Worm (Caenorhabditis elegans) whole organism, L3 larva: ENCODE data around the gene mob-2.

Source experiments
- R02D3.7 ChIP-seq: fragments of 150-350 bp; optimal IDR thresholded peaks from 2 replicates; lab custom pipeline; 2014; ENCODE audit warnings: missing biosample characterization, missing genetic modification characterization
- ceh-82 ChIP-seq: fragments of 150-350 bp; optimal IDR thresholded peaks from 2 replicates; lab custom pipeline; 2014; ENCODE audit warnings: missing biosample characterization, missing genetic modification characterization
- nhr-11 ChIP-seq: fragments of 150-350 bp; optimal IDR thresholded peaks from 2 replicates; lab custom pipeline; 2014; ENCODE audit warnings: missing biosample characterization, missing genetic modification characterization
- nhr-12 ChIP-seq: fragments of 150-350 bp; optimal IDR thresholded peaks from 2 replicates; lab custom pipeline; 2014; ENCODE audit warnings: missing biosample characterization, missing genetic modification characterization
- ztf-11 ChIP-seq: fragments of 150-350 bp; optimal IDR thresholded peaks from 2 replicates; lab custom pipeline; 2014; ENCODE audit warnings: missing biosample characterization, missing genetic modification characterization

DNA sequence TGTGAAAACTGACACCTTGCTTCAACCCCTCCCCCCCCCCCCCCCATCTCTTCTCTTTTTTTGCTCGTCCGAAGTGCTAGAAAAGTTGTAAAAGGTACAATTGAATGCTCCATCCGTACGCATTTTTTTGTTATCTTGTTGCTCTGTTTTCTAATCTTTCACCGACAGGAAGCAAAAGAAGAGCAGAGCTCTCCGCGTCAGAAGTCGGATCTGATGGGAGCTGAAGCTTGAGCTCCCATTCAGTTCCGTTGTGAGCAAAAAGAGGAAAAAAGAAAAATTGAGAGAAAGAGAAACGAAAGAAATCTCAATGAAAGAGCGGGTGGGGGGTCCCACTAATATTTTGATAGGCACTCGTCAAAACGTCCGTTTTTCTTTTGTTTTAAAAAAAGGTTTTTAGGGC is 37.0 kb upstream of the mob-2 start:
- TF ChIP-seq ztf-11 (no peak), R02D3.7 (tag; lab: Kevin White, UChicago) (no peak), ceh-82 (tag; lab: Kevin White, UChicago) (no peak), nhr-12 (tag; lab: Kevin White, UChicago) (no peak), nhr-11 (tag; lab: Kevin White, UChicago) (no peak)
